Worm (Caenorhabditis elegans): ENCODE results near the gene Y37E11AL.3.

ce11 chrIV:3667796-3668195 is 26.9 kb upstream of the Y37E11AL.3 start:
- no peak for TF ChIP-seq ztf-11 (tag; optimal IDR thresholded peaks at IDR 0.05)
- TF ChIP-seq elt-3 (tag; optimal IDR thresholded peaks at IDR 0.05), result no peak
- TF ChIP-seq elt-2 (tag; optimal IDR thresholded peaks at IDR 0.05), result no peak
- no peak for TF ChIP-seq ZK546.5 (tag; optimal IDR thresholded peaks at IDR 0.05)
- TF ChIP-seq nhr-237 (tag; optimal IDR thresholded peaks at IDR 0.05), result no peak
- TF ChIP-seq tbx-2 (tag; optimal IDR thresholded peaks at IDR 0.05), result no peak
- no peak for TF ChIP-seq zag-1 (tag; optimal IDR thresholded peaks at IDR 0.05)
